Worm (Caenorhabditis elegans) whole organism, L4 larva: ENCODE results near the gene fbxa-75.
A peak's percentile ranks its signal among the peaks of the same experiment; 100 is the strongest.

Experiments
- F10B5.3 ChIP-seq: sonication (generic microtip); optimal IDR thresholded peaks from 2 replicates; lab custom pipeline; 2016; ENCODE audit warnings: mild to moderate bottlenecking, missing genetic modification characterization, missing compliant biosample characterization
- Y105C5A.15 ChIP-seq: fragments of 200-800 bp; sonication (Bioruptor generic); IDR thresholded peaks from 2 replicates; pipeline ENCODE4 v1.3.6; 2022; ENCODE audit warnings: missing genetic modification characterization, missing compliant biosample characterization
- Y5F2A.4 ChIP-seq: fragments of 200-800 bp; sonication (Bioruptor generic); optimal IDR thresholded peaks from 2 replicates; lab custom pipeline; 2018; ENCODE audit warnings: mild to moderate bottlenecking, missing genetic modification characterization, missing compliant biosample characterization
- Y75B8A.6 ChIP-seq: fragments of 200-800 bp; sonication (Bioruptor generic); IDR thresholded peaks from 2 replicates; pipeline ENCODE4 v1.3.6; 2022; ENCODE audit warnings: missing genetic modification reagents, missing genetic modification characterization, missing compliant biosample characterization
- ZK337.2 ChIP-seq: fragments of 200-800 bp; sonication (Bioruptor generic); IDR thresholded peaks from 2 replicates; pipeline ENCODE4 v1.3.6; 2022; ENCODE audit warnings: missing genetic modification reagents, missing genetic modification characterization, missing compliant biosample characterization
- ama-1 ChIP-seq: fragments of 150-350 bp; optimal IDR thresholded peaks from 2 replicates; lab custom pipeline; 2014; ENCODE audit warnings: inconsistent platforms, mixed read lengths
- arid-1 ChIP-seq: fragments of 200-800 bp; sonication (Bioruptor generic); conservative IDR thresholded peaks from 2 replicates; pipeline ENCODE4 v1.3.6; 2022; ENCODE audit warnings: missing genetic modification reagents, missing genetic modification characterization, missing compliant biosample characterization
- ceh-28 ChIP-seq: fragments of 150-350 bp; optimal IDR thresholded peaks from 2 replicates; lab custom pipeline; 2014; ENCODE audit warnings: missing biosample characterization, missing genetic modification reagents, missing genetic modification characterization
- ceh-32 ChIP-seq: sonication (generic microtip); optimal IDR thresholded peaks from 2 replicates; lab custom pipeline; 2016; ENCODE audit warnings: mild to moderate bottlenecking, missing genetic modification characterization, missing compliant biosample characterization; ENCODE audit not compliant: poor library complexity
- ceh-62 ChIP-seq: sonication (generic microtip); optimal IDR thresholded peaks from 2 replicates; lab custom pipeline; 2017; ENCODE audit warnings: missing biosample characterization, missing genetic modification characterization
- daf-16 ChIP-seq, 3 experiments: sonication (generic microtip); optimal IDR thresholded peaks; 2 replicates each; lab custom pipeline; 2016 to 2017; ENCODE audit warnings: missing genetic modification characterization in 3 of 3, missing genetic modification reagents in 3 of 3, mild to moderate bottlenecking in 2 of 3, missing compliant biosample characterization in 2 of 3, missing biosample characterization in 1 of 3, moderate library complexity in 1 of 3
- daf-19 ChIP-seq: fragments of 200-800 bp; sonication (Bioruptor generic); conservative IDR thresholded peaks from 2 replicates; pipeline ENCODE4 v1.3.6; 2022; ENCODE audit warnings: missing genetic modification characterization, missing compliant biosample characterization
- dmd-6 ChIP-seq: fragments of 200-800 bp; sonication (Bioruptor generic); IDR thresholded peaks from 2 replicates; pipeline ENCODE4 v1.3.6; 2022; ENCODE audit warnings: missing genetic modification reagents, missing genetic modification characterization, missing compliant biosample characterization
- dmd-9 ChIP-seq: fragments of 200-800 bp; sonication (Bioruptor generic); IDR thresholded peaks from 2 replicates; pipeline ENCODE4 v1.3.6; 2022; ENCODE audit warnings: missing genetic modification reagents, missing genetic modification characterization, missing compliant biosample characterization
- fos-1 ChIP-seq: fragments of 150-350 bp; optimal IDR thresholded peaks from 2 replicates; lab custom pipeline; 2014; ENCODE audit warnings: missing biosample characterization, missing genetic modification characterization
- hlh-11 ChIP-seq: fragments of 200-800 bp; sonication (Bioruptor generic); optimal IDR thresholded peaks from 2 replicates; lab custom pipeline; 2018; ENCODE audit warnings: mild to moderate bottlenecking, missing genetic modification characterization, missing compliant biosample characterization
- hmg-1.1 ChIP-seq: fragments of 200-800 bp; sonication (Bioruptor generic); IDR thresholded peaks from 2 replicates; pipeline ENCODE4 v1.3.6; 2022; ENCODE audit warnings: missing genetic modification reagents, missing genetic modification characterization, missing compliant biosample characterization
- lin-13 ChIP-seq: fragments of 150-350 bp; optimal IDR thresholded peaks from 2 replicates; lab custom pipeline; 2014; ENCODE audit warnings: missing biosample characterization, missing genetic modification reagents, missing genetic modification characterization
- lin-38 ChIP-seq: fragments of 200-800 bp; sonication (Bioruptor generic); IDR thresholded peaks from 2 replicates; pipeline ENCODE4 v1.3.6; 2022; ENCODE audit warnings: missing genetic modification reagents, missing genetic modification characterization, missing compliant biosample characterization
- madf-5 ChIP-seq, 2 experiments: fragments of 200-800 bp; sonication (Bioruptor generic); IDR thresholded peaks; 2 replicates each; pipeline ENCODE4 v1.3.6; 2022; ENCODE audit warnings: missing compliant biosample characterization in 2 of 2, missing genetic modification characterization in 2 of 2
- mep-1 ChIP-seq: fragments of 150-350 bp; sonication (generic microtip); optimal IDR thresholded peaks from 3 replicates; lab custom pipeline; 2014; ENCODE audit warnings: missing biosample characterization, missing genetic modification characterization
- mxl-3 ChIP-seq: fragments of 200-800 bp; sonication (Bioruptor generic); optimal IDR thresholded peaks from 2 replicates; lab custom pipeline; 2018; ENCODE audit warnings: mild to moderate bottlenecking, missing genetic modification characterization, missing compliant biosample characterization
- nhr-28 ChIP-seq: fragments of 150-350 bp; optimal IDR thresholded peaks from 2 replicates; lab custom pipeline; 2014; ENCODE audit warnings: missing biosample characterization, missing genetic modification characterization
- nhr-42 ChIP-seq: fragments of 200-800 bp; sonication (Bioruptor generic); IDR thresholded peaks from 2 replicates; pipeline ENCODE4 v1.3.6; 2022; ENCODE audit warnings: missing genetic modification characterization, missing compliant biosample characterization
- nhr-6 ChIP-seq: fragments of 150-350 bp; optimal IDR thresholded peaks from 2 replicates; lab custom pipeline; 2014; ENCODE audit warnings: missing biosample characterization, missing genetic modification characterization
- pqm-1 ChIP-seq: sonication (generic microtip); optimal IDR thresholded peaks from 2 replicates; lab custom pipeline; 2017; ENCODE audit warnings: missing biosample characterization, missing genetic modification characterization
- rbr-2 ChIP-seq: sonication (generic microtip); optimal IDR thresholded peaks from 2 replicates; lab custom pipeline; 2016; ENCODE audit warnings: missing genotype, missing genetic modification characterization, missing compliant biosample characterization
- sdz-12 ChIP-seq: fragments of 200-800 bp; sonication (Bioruptor generic); optimal IDR thresholded peaks from 2 replicates; lab custom pipeline; 2018; ENCODE audit warnings: mild to moderate bottlenecking, missing genetic modification characterization, missing compliant biosample characterization
- set-16 ChIP-seq: fragments of 200-800 bp; sonication (Bioruptor generic); IDR thresholded peaks from 2 replicates; pipeline ENCODE4 v1.3.6; 2022; ENCODE audit warnings: missing genetic modification reagents, missing genetic modification characterization, missing compliant biosample characterization
- spr-3 ChIP-seq: fragments of 200-800 bp; sonication (Bioruptor generic); optimal IDR thresholded peaks from 2 replicates; lab custom pipeline; 2018; ENCODE audit warnings: mild to moderate bottlenecking, missing genetic modification characterization, missing compliant biosample characterization
- tag-97 ChIP-seq: fragments of 200-800 bp; sonication (Bioruptor generic); IDR thresholded peaks from 2 replicates; pipeline ENCODE4 v1.3.6; 2022; ENCODE audit warnings: missing genetic modification characterization, missing compliant biosample characterization
- tra-1 ChIP-seq: fragments of 200-800 bp; sonication (Bioruptor generic); IDR thresholded peaks from 2 replicates; pipeline ENCODE4 v1.3.6; 2022; ENCODE audit warnings: missing genetic modification reagents, missing genetic modification characterization, missing compliant biosample characterization
- unc-39 ChIP-seq: sonication (generic microtip); optimal IDR thresholded peaks from 2 replicates; lab custom pipeline; 2017; ENCODE audit warnings: missing biosample characterization, missing genetic modification characterization
- unc-62 ChIP-seq, 3 experiments: fragments of 150-350 bp in 1 of 3; sonication (generic microtip); optimal IDR thresholded peaks in 2 of 3; peaks in 1 of 3; 1 replicate in 1 of 3; 2 replicates in 2 of 3; lab custom pipeline; 2014 to 2017; ENCODE audit warnings: missing biosample characterization in 3 of 3, missing genetic modification characterization in 3 of 3, missing genetic modification reagents in 3 of 3, missing genotype in 1 of 3
- zfp-3 ChIP-seq: fragments of 200-800 bp; sonication (Bioruptor generic); conservative IDR thresholded peaks from 2 replicates; pipeline ENCODE4 v1.3.6; 2022; ENCODE audit warnings: missing genetic modification reagents, missing genetic modification characterization, missing compliant biosample characterization
- ztf-11 ChIP-seq: fragments of 150-350 bp; optimal IDR thresholded peaks from 2 replicates; lab custom pipeline; 2014; ENCODE audit warnings: missing biosample characterization, missing genetic modification characterization

Gene fbxa-75

DNA sequence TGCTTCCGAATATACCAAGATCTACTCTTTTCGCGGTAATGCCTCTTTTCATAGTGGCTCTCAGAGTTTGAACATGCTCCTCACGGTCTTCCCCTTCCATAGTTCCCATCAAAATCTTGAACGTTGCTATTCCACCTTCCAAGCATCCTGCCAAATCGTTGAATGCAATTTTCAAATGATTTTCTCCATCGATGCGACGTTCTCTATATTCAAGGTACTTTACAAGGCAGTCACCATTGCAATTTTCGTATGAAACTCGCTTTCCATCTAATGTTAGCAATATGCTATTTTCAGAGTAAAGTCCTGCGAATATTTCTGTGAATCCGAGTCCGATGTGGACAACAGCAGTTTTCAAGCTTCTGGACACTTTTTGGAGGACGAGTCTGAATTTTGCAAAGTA lies 10.8 kb downstream of the fbxa-75 start:
- no peak for TF ChIP-seq spr-3 (GFP tag; lab: Kevin White, UChicago)
- TF ChIP-seq Y105C5A.15 (GFP tag; lab: Robert Waterston, UW) = no peak
- peak in 1 of 2 experiments; percentile 95 for TF ChIP-seq unc-62 (GFP tag; optimal IDR thresholded peaks at IDR 0.05 in 1 of 2; lab: Kevin White, UChicago)
- TF ChIP-seq unc-62 (tag; optimal IDR thresholded peaks at IDR 0.05; lab: Kevin White, UChicago) = no peak

DNA sequence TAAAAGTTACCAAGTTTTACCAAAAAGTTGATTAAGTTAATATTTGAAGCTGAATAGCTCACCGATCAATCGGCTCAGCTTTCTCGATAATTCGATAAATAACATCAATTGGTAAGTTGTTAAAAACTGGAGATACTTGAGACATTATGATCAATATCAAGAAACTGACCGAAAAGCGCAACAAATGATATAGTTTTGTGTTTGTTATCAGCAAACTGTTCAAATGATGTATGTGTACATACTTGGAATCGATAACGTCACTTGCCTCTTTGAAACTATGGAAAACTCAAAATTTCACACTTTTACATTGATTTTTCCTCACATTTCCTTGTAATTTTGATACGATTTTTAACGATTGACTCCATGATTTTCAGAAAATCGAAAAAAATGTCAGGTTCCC lies 11.5 kb downstream of the fbxa-75 start, which contains the start of the genes fbxa-80 and fbxa-19:
Gene fbxa-80, minus strand, starts transcription at position 173 of the 400 bp plus-strand sequence.
Gene fbxa-19, plus strand, starts transcription at position 364 of the 400 bp plus-strand sequence.
- TF ChIP-seq ceh-28 (tag; lab: Kevin White, UChicago) (no peak), ceh-32 (tag; lab: Kevin White, UChicago) (no peak), daf-16 (GFP tag; optimal IDR thresholded peaks at IDR 0.05; lab: Kevin White, UChicago) (no peak), daf-16 (tag; optimal IDR thresholded peaks at IDR 0.05; lab: Kevin White, UChicago) (peak; percentile 56), unc-39 (tag; lab: Kevin White, UChicago) (no peak), hlh-11 (tag; lab: Kevin White, UChicago) (peak; percentile 20), hmg-1.1 (no peak), ZK337.2 (GFP tag; lab: Robert Waterston, UW) (no peak), nhr-28 (peak; percentile 77), spr-3 (GFP tag; lab: Kevin White, UChicago) (no peak), zfp-3 (GFP tag; lab: Robert Waterston, UW) (no peak), ama-1 (no peak), pqm-1 (tag; lab: Kevin White, UChicago) (peak; percentile 80), nhr-6 (tag; lab: Kevin White, UChicago) (no peak), ztf-11 (no peak), sdz-12 (GFP tag; lab: Kevin White, UChicago) (no peak), mxl-3 (GFP tag; lab: Kevin White, UChicago) (no peak), dmd-6 (GFP tag; lab: Robert Waterston, UW) (peak; percentile 46), set-16 (GFP tag; lab: Robert Waterston, UW) (no peak), tag-97 (no peak), tra-1 (GFP tag; lab: Robert Waterston, UW) (no peak), arid-1 (GFP tag; lab: Robert Waterston, UW) (no peak)

DNA sequence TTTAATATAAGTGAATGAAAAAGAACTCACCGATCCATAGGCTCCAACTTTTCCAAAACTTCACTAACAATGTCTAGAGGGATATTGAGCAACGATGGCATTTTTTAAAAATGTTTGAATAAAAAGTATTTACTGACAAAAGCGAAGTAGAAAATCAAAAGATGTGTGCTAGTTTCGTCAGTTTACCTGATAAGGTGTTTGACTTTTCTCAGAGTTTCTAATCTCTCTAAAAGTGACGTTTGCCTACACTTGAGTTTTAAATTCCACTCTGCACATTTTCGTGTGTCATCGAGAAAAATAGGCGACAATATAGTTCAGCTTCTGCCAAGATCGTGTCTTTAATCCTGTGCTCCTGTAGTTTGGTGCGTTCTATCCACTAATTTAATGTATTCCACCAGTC lies 18.0 kb downstream of the fbxa-75 start, which contains the start of gene fbxa-15:
Gene fbxa-15, minus strand, starts transcription at position 101 of the 400 bp plus-strand sequence.
- TF ChIP-seq Y5F2A.4 (GFP tag; lab: Kevin White, UChicago) (no peak), madf-5 (GFP tag; IDR thresholded peaks at IDR 0.05; lab: Robert Waterston, UW) (no peak), mep-1 (tag; lab: Kevin White, UChicago) (no peak), ztf-11 (no peak), ceh-62 (tag; lab: Kevin White, UChicago) (no peak), lin-13 (GFP tag; lab: Kevin White, UChicago) (no peak), dmd-9 (GFP tag; lab: Robert Waterston, UW) (no peak), rbr-2 (tag; lab: Kevin White, UChicago) (no peak), pqm-1 (tag; lab: Kevin White, UChicago) (no peak), lin-38 (GFP tag; lab: Robert Waterston, UW) (no peak), daf-19 (no peak), Y75B8A.6 (GFP tag; lab: Robert Waterston, UW) (no peak), sdz-12 (GFP tag; lab: Kevin White, UChicago) (no peak), F10B5.3 (tag; lab: Kevin White, UChicago) (no peak), tra-1 (GFP tag; lab: Robert Waterston, UW) (no peak), ama-1 (no peak), nhr-42 (GFP tag; lab: Robert Waterston, UW) (no peak), fos-1 (tag; lab: Kevin White, UChicago) (no peak), zfp-3 (GFP tag; lab: Robert Waterston, UW) (no peak), daf-16 (GFP tag; optimal IDR thresholded peaks at IDR 0.05; lab: Kevin White, UChicago) (no peak), daf-16 (tag; optimal IDR thresholded peaks at IDR 0.05; lab: Kevin White, UChicago) (no peak)
